Fruit fly (Drosophila melanogaster) whole organism, embryonic: ENCODE results near the gene CG31495.

Source experiments
- CG10431 ChIP-seq: fragments of 200-800 bp; sonication (Bioruptor generic); optimal IDR thresholded peaks from 3 replicates; lab custom pipeline; 2018; ENCODE audit warnings: missing biosample characterization, mild to moderate bottlenecking, missing genetic modification characterization
- Nf-YC ChIP-seq: fragments of 200-800 bp; optimal IDR thresholded peaks from 3 replicates; lab custom pipeline; 2019; ENCODE audit warnings: missing biosample characterization, mild to moderate bottlenecking, missing genetic modification characterization, moderate library complexity
- psq ChIP-seq: fragments of 200-800 bp; sonication (Bioruptor generic); optimal IDR thresholded peaks from 2 replicates; lab custom pipeline; 2017; ENCODE audit warnings: missing biosample characterization, missing genetic modification characterization

DNA sequence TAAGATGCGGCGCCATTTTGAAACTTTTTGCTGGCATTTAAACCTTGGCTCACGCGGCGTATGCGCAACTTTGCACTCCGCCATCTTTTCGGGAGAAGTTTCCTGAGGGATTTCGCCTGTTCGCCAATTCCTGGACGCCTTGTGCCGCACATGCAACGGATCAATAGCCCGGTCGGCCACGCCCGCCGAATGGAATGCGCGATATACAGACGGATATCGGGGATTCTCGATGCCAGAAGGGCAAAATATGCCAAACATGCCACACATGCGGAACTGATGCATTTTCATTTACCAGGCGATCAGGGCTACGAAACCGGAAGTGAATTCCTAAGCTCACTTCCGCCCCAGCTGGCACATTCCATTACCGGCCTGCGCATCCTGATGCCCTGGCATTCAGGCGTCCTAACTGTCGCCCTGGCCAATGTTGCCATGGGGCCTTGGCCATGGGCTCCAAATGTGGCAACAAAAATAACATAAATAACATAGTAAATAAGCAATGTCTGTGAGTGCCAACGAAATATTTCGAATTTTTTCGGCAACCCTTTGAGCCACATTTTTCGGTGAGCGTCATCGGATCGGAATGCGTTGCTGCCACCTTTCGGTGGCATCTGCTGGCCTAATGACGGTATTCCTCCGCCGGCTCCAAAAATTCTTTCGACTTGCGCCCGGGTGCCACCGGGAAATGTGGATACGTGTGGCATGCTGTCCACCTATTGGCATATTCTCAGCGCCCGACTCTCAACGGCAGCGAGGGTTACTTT lies 37.5 kb downstream of the CG31495 start:
- no peak for TF ChIP-seq CG10431
- TF ChIP-seq psq (GFP tag; lab: Kevin White, UChicago), result no peak
- no peak for TF ChIP-seq Nf-YC (tag; lab: Kevin White, UChicago)
